Fruit fly (Drosophila melanogaster) whole organism, prepupa: ENCODE measurements around the gene Gba1b.

Experiments
- CG11902 ChIP-seq: fragments of 200-800 bp; sonication (Bioruptor generic); optimal IDR thresholded peaks from 3 replicates; lab custom pipeline; 2016; ENCODE audit warnings: missing biosample characterization, missing genetic modification characterization
- CG15336 ChIP-seq: fragments of 200-800 bp; sonication (Bioruptor generic); IDR thresholded peaks from 2 replicates; pipeline ENCODE4 v1.3.6; 2022; ENCODE audit warnings: missing biosample characterization, missing genetic modification characterization
- CG1621 ChIP-seq: fragments of 200-800 bp; sonication (Bioruptor generic); optimal IDR thresholded peaks from 3 replicates; lab custom pipeline; 2018; ENCODE audit warnings: missing biosample characterization, mild to moderate bottlenecking, missing genetic modification characterization
- CG16779 ChIP-seq: fragments of 200-800 bp; sonication (Bioruptor generic); optimal IDR thresholded peaks from 3 replicates; lab custom pipeline; 2017; ENCODE audit warnings: missing biosample characterization, mild to moderate bottlenecking, missing genetic modification characterization
- CG3032 ChIP-seq: fragments of 200-800 bp; optimal IDR thresholded peaks from 2 replicates; lab custom pipeline; 2019; ENCODE audit warnings: missing biosample characterization, mild to moderate bottlenecking, missing genetic modification characterization, moderate library complexity
- CG31627 ChIP-seq: fragments of 200-800 bp; sonication (Bioruptor generic); optimal IDR thresholded peaks from 3 replicates; lab custom pipeline; 2016; ENCODE audit warnings: missing biosample characterization, missing genetic modification characterization
- CG32006 ChIP-seq: fragments of 200-800 bp; sonication (Bioruptor generic); optimal IDR thresholded peaks from 3 replicates; lab custom pipeline; 2017; ENCODE audit warnings: missing biosample characterization, mild to moderate bottlenecking, missing genetic modification characterization
- CG34406 ChIP-seq: fragments of 200-800 bp; sonication (Bioruptor generic); optimal IDR thresholded peaks from 3 replicates; lab custom pipeline; 2016; ENCODE audit warnings: missing biosample characterization, missing genetic modification characterization
- CG3919 ChIP-seq: fragments of 200-800 bp; sonication (Bioruptor generic); optimal IDR thresholded peaks from 3 replicates; lab custom pipeline; 2016; ENCODE audit warnings: missing biosample characterization, missing genetic modification characterization
- CG4318 ChIP-seq: fragments of 200-800 bp; sonication (Bioruptor generic); optimal IDR thresholded peaks from 3 replicates; lab custom pipeline; 2017; ENCODE audit warnings: missing biosample characterization, mild to moderate bottlenecking, missing genetic modification characterization
- CG6163 ChIP-seq: fragments of 200-800 bp; sonication (Bioruptor generic); IDR thresholded peaks from 3 replicates; pipeline ENCODE4 v1.3.6; 2022; ENCODE audit warnings: missing biosample characterization, missing genetic modification characterization
- CG6276 ChIP-seq: fragments of 200-800 bp; sonication (Bioruptor generic); optimal IDR thresholded peaks from 2 replicates; lab custom pipeline; 2017; ENCODE audit warnings: missing biosample characterization, mild to moderate bottlenecking, missing genetic modification characterization
- CG6792 ChIP-seq: fragments of 200-800 bp; sonication (Bioruptor generic); optimal IDR thresholded peaks from 3 replicates; lab custom pipeline; 2016; ENCODE audit warnings: missing biosample characterization, missing genetic modification characterization
- CG6854 ChIP-seq: fragments of 200-800 bp; sonication (Bioruptor generic); optimal IDR thresholded peaks from 2 replicates; lab custom pipeline; 2017; ENCODE audit warnings: missing biosample characterization, mild to moderate bottlenecking, missing genetic modification characterization
- CG7368 ChIP-seq: fragments of 200-800 bp; sonication (Bioruptor generic); optimal IDR thresholded peaks from 3 replicates; lab custom pipeline; 2016; ENCODE audit warnings: missing biosample characterization, missing genetic modification characterization
- CG8319 ChIP-seq: fragments of 200-800 bp; sonication (Bioruptor generic); optimal IDR thresholded peaks from 3 replicates; lab custom pipeline; 2016; ENCODE audit warnings: missing biosample characterization, missing genetic modification characterization
- CG8632 ChIP-seq: fragments of 200-800 bp; sonication (Bioruptor generic); optimal IDR thresholded peaks from 3 replicates; lab custom pipeline; 2016; ENCODE audit warnings: missing biosample characterization, missing genetic modification characterization
- CG9139 ChIP-seq: fragments of 200-800 bp; sonication (Bioruptor generic); optimal IDR thresholded peaks from 3 replicates; lab custom pipeline; 2017; ENCODE audit warnings: missing biosample characterization, mild to moderate bottlenecking, missing genetic modification characterization
- Eip75B ChIP-seq: fragments of 200-800 bp; sonication (Bioruptor generic); optimal IDR thresholded peaks from 3 replicates; lab custom pipeline; 2016; ENCODE audit warnings: missing biosample characterization, missing genetic modification characterization
- Eip78C ChIP-seq: fragments of 200-800 bp; sonication (Bioruptor generic); peaks from one replicate; lab custom pipeline; 2016; ENCODE audit warnings: missing biosample characterization, missing genetic modification characterization
- Eip93F ChIP-seq: fragments of 200-800 bp; sonication (Bioruptor generic); optimal IDR thresholded peaks from 2 replicates; lab custom pipeline; 2016; ENCODE audit warnings: missing biosample characterization, mild to moderate bottlenecking, missing genetic modification characterization
- Ets21C ChIP-seq: fragments of 200-800 bp; sonication (Bioruptor generic); optimal IDR thresholded peaks from 3 replicates; lab custom pipeline; 2016; ENCODE audit warnings: missing biosample characterization, missing genetic modification characterization
- Ets96B ChIP-seq: fragments of 200-800 bp; optimal IDR thresholded peaks from 2 replicates; lab custom pipeline; 2019; ENCODE audit warnings: missing biosample characterization, mild to moderate bottlenecking, missing genetic modification characterization, moderate library complexity
- Gug ChIP-seq: fragments of 200-800 bp; sonication (Bioruptor generic); IDR thresholded peaks from 2 replicates; pipeline ENCODE4 v1.3.6; 2022; ENCODE audit warnings: missing biosample characterization, missing genetic modification characterization
- Hr38 ChIP-seq: sonication (Bioruptor generic); optimal IDR thresholded peaks from 2 replicates; lab custom pipeline; 2016; ENCODE audit warnings: missing biosample characterization, missing genetic modification characterization
- Hr39 ChIP-seq: fragments of 200-800 bp; sonication (Bioruptor generic); optimal IDR thresholded peaks from 2 replicates; lab custom pipeline; 2016; ENCODE audit warnings: missing biosample characterization, missing genetic modification characterization
- Hr4 ChIP-seq: fragments of 200-800 bp; sonication (Bioruptor generic); optimal IDR thresholded peaks from 3 replicates; lab custom pipeline; 2016; ENCODE audit warnings: missing biosample characterization, missing genetic modification characterization
- Lpt ChIP-seq: fragments of 200-800 bp; sonication (Bioruptor generic); optimal IDR thresholded peaks from 3 replicates; lab custom pipeline; 2016; ENCODE audit warnings: missing biosample characterization, missing genetic modification characterization
- Met ChIP-seq: fragments of 200-800 bp; sonication (Bioruptor generic); optimal IDR thresholded peaks from 3 replicates; lab custom pipeline; 2016; ENCODE audit warnings: missing biosample characterization, missing genetic modification characterization
- OdsH ChIP-seq: fragments of 200-800 bp; sonication (Bioruptor generic); optimal IDR thresholded peaks from 3 replicates; lab custom pipeline; 2016; ENCODE audit warnings: missing biosample characterization, missing genetic modification characterization
- Smox ChIP-seq: fragments of 200-800 bp; sonication (Bioruptor generic); optimal IDR thresholded peaks from 3 replicates; lab custom pipeline; 2016; ENCODE audit warnings: missing biosample characterization, missing genetic modification characterization
- Sox14 ChIP-seq: fragments of 200-800 bp; sonication (Bioruptor generic); optimal IDR thresholded peaks from 3 replicates; lab custom pipeline; 2016; ENCODE audit warnings: missing biosample characterization, missing genetic modification characterization
- Sox15 ChIP-seq: fragments of 200-800 bp; sonication (Bioruptor generic); optimal IDR thresholded peaks from 3 replicates; lab custom pipeline; 2016; ENCODE audit warnings: missing biosample characterization, missing genetic modification characterization
- achi ChIP-seq: fragments of 200-800 bp; sonication (Bioruptor generic); optimal IDR thresholded peaks from 3 replicates; lab custom pipeline; 2016; ENCODE audit warnings: missing biosample characterization, missing genetic modification characterization
- acj6 ChIP-seq: fragments of 200-800 bp; sonication (Bioruptor generic); optimal IDR thresholded peaks from 3 replicates; lab custom pipeline; 2016; ENCODE audit warnings: missing biosample characterization, missing genetic modification characterization
- cyc ChIP-seq: fragments of 200-800 bp; sonication (Bioruptor generic); optimal IDR thresholded peaks from 3 replicates; lab custom pipeline; 2016; ENCODE audit warnings: missing biosample characterization, missing genetic modification characterization
- dac ChIP-seq: fragments of 200-800 bp; sonication (Bioruptor generic); optimal IDR thresholded peaks from 2 replicates; lab custom pipeline; 2017; ENCODE audit warnings: missing biosample characterization, mild to moderate bottlenecking, missing genetic modification characterization
- dsx ChIP-seq: fragments of 200-800 bp; optimal IDR thresholded peaks from 3 replicates; lab custom pipeline; 2019; ENCODE audit warnings: missing biosample characterization, mild to moderate bottlenecking, missing genetic modification characterization, moderate library complexity; ENCODE audit not compliant: poor library complexity, severe bottlenecking
- eg ChIP-seq: fragments of 200-800 bp; sonication (Bioruptor generic); IDR thresholded peaks from 3 replicates; pipeline ENCODE4 v1.3.6; 2022; ENCODE audit warnings: missing biosample characterization, missing genetic modification characterization
- fkh ChIP-seq: fragments of 200-800 bp; sonication (Bioruptor generic); optimal IDR thresholded peaks from 3 replicates; lab custom pipeline; 2017; ENCODE audit warnings: missing biosample characterization, mild to moderate bottlenecking, missing genetic modification characterization, moderate library complexity
- lz ChIP-seq: fragments of 200-800 bp; sonication (Bioruptor generic); optimal IDR thresholded peaks from 3 replicates; lab custom pipeline; 2016; ENCODE audit warnings: missing biosample characterization, missing genetic modification characterization
- net ChIP-seq: fragments of 200-800 bp; sonication (Bioruptor generic); optimal IDR thresholded peaks from 3 replicates; lab custom pipeline; 2016; ENCODE audit warnings: missing biosample characterization, missing genetic modification characterization
- salr ChIP-seq, 2 experiments: fragments of 200-800 bp; sonication (Bioruptor generic); optimal IDR thresholded peaks; 3 replicates each; lab custom pipeline; 2016 to 2018; ENCODE audit warnings: missing biosample characterization in 2 of 2, missing genetic modification characterization in 2 of 2, mild to moderate bottlenecking in 1 of 2
- spab ChIP-seq: fragments of 200-800 bp; sonication (Bioruptor generic); optimal IDR thresholded peaks from 2 replicates; lab custom pipeline; 2017; ENCODE audit warnings: missing biosample characterization, mild to moderate bottlenecking, missing genetic modification characterization, missing genetic modification reagents
- ss ChIP-seq, 2 experiments: fragments of 200-800 bp; sonication (Bioruptor generic); optimal IDR thresholded peaks; 2 replicates in 1 of 2; 3 replicates in 1 of 2; lab custom pipeline; 2017 to 2018; ENCODE audit warnings: mild to moderate bottlenecking in 2 of 2, missing biosample characterization in 2 of 2, missing genetic modification characterization in 2 of 2, moderate library complexity in 1 of 2
- svp ChIP-seq: fragments of 200-800 bp; sonication (Bioruptor generic); peaks from one replicate; lab custom pipeline; 2016; ENCODE audit warnings: missing biosample characterization, missing genetic modification characterization

Gba1b gene

dm6 chr3R:23728086-23728485 lies 23.5 kb downstream of the Gba1b start (continued):
- TF ChIP-seq CG6854 (GFP tag; lab: Kevin White, UChicago) (no peak), Eip93F (peak; percentile 1), Lpt (GFP tag; lab: Kevin White, UChicago) (peak; percentile 10), CG32006 (GFP tag; lab: Kevin White, UChicago) (peak; percentile 21), fkh (peak; percentile 12), Hr38 (GFP tag; lab: Kevin White, UChicago) (no peak), Ets96B (peak; percentile 16), Hr39 (no peak), Met (GFP tag; lab: Kevin White, UChicago) (no peak), svp (GFP tag; lab: Kevin White, UChicago) (peak; percentile 74), CG8632 (GFP tag; lab: Kevin White, UChicago) (no peak), OdsH (GFP tag; lab: Kevin White, UChicago) (no peak), spab (GFP tag; lab: Kevin White, UChicago) (peak; percentile 6), CG34406 (no peak), achi (GFP tag; lab: Kevin White, UChicago) (peak; percentile 10), Ets21C (GFP tag; lab: Kevin White, UChicago) (no peak), CG9139 (peak; percentile 61), net (peak; percentile 33), Smox (GFP tag; lab: Kevin White, UChicago) (no peak), Sox15 (GFP tag; lab: Kevin White, UChicago) (no peak), CG3032 (tag; lab: Kevin White, UChicago) (peak; percentile 27), ss (GFP tag; optimal IDR thresholded peaks at IDR 0.05; lab: Kevin White, UChicago) (peak; percentile 60 to 77), CG6276 (GFP tag; lab: Kevin White, UChicago) (peak; percentile 49), Eip75B (peak; percentile 16), cyc (GFP tag; lab: Kevin White, UChicago) (no peak), CG31627 (GFP tag; lab: Kevin White, UChicago) (no peak), Gug (no peak), CG16779 (tag; lab: Kevin White, UChicago) (peak; percentile 66), CG1621 (tag; lab: Kevin White, UChicago) (peak; percentile 8)

- 0 out of 3 replicates have a peak, but pooled peaks have one; percentile 9 for TF ChIP-seq eg
- TF ChIP-seq salr (GFP tag; optimal IDR thresholded peaks at IDR 0.05; lab: Kevin White, UChicago) = no peak
- peak; percentile 93 for TF ChIP-seq fkh
Observed at dm6 chr3R:23729066-23729465, 24.5 kb downstream of the Gba1b start.

DNA sequence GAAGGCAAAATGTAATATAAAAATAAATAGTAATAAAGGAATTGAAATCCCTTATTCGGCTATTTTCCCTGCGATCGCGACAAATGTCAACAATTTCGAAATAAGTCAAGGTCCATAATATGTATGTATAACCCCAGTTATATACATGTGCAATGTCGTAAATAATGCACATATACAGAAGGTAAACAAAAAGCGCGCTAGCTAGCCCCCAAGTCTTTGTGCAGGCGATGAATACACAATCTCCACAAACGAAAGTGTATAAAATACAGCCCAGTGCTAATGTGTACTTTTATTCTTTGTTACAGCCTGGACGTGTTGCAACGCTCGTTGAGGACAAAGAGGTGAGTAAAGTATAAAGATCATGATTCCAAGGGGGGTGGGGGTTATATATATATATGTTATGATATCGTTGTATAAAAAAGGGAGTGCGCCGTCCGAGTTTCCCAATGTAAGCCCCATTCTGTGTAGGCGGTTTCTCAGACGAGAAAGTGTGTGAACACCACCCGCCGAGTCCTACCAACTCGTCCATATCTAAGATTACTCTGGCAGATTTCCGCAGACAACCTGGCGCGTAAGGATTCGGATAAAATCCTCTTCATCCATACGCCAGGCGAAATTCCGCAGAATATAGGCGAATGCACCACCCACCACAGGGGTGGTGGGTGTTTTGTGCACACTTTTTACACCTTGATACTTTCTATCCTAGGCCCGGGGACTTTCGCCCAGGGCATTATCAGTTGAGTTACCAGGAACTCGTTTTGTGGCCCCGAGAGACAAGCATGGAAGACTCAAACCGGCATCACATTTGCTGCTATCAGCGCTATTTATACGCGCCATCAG lies 25.2 kb downstream of the Gba1b start:
- peak; percentile 26 for TF ChIP-seq Lpt (GFP tag; lab: Kevin White, UChicago)
- no peak for TF ChIP-seq Hr4 (GFP tag; lab: Kevin White, UChicago)
- TF ChIP-seq eg = no peak; the same call in 2 of the 3 replicates
- TF ChIP-seq Eip78C = peak; percentile 84
- TF ChIP-seq CG3919 (GFP tag; lab: Kevin White, UChicago) = peak; percentile 25
- peak; percentile 40; the same call in 1 of the 3 replicates for TF ChIP-seq CG6163 (GFP tag; lab: Robert Waterston, UW)
- peak; percentile 52 for TF ChIP-seq dsx (GFP tag; lab: Kevin White, UChicago)
- TF ChIP-seq lz (GFP tag; lab: Kevin White, UChicago) = no peak
- TF ChIP-seq CG6854 (GFP tag; lab: Kevin White, UChicago) = peak; percentile 70
- peak; percentile 95 for TF ChIP-seq Sox14 (GFP tag; lab: Kevin White, UChicago)
- TF ChIP-seq CG4318 (GFP tag; lab: Kevin White, UChicago) = no peak
- TF ChIP-seq CG11902 = no peak
- no peak for TF ChIP-seq Hr38 (GFP tag; lab: Kevin White, UChicago)
- no peak for TF ChIP-seq acj6 (GFP tag; lab: Kevin White, UChicago)
- TF ChIP-seq Hr39 = no peak
- no peak for TF ChIP-seq Gug
- no peak for TF ChIP-seq dac (GFP tag; lab: Kevin White, UChicago)
- TF ChIP-seq ss (GFP tag; optimal IDR thresholded peaks at IDR 0.05; lab: Kevin White, UChicago) = peak; percentile 59 to 67
- TF ChIP-seq CG8319 = no peak
- TF ChIP-seq CG15336 (GFP tag; lab: Robert Waterston, UW) = peak; percentile 42; the same call in 1 of the 2 replicates
- TF ChIP-seq CG6792 = no peak
- peak; percentile 59 for TF ChIP-seq Eip75B
- TF ChIP-seq cyc (GFP tag; lab: Kevin White, UChicago) = no peak
- no peak for TF ChIP-seq salr (GFP tag; optimal IDR thresholded peaks at IDR 0.05; lab: Kevin White, UChicago)
- no peak for TF ChIP-seq Sox15 (GFP tag; lab: Kevin White, UChicago)
- no peak for TF ChIP-seq Ets21C (GFP tag; lab: Kevin White, UChicago)
- no peak for TF ChIP-seq CG7368 (GFP tag; lab: Kevin White, UChicago)
- TF ChIP-seq achi (GFP tag; lab: Kevin White, UChicago) = no peak
- peak; percentile 91 for TF ChIP-seq CG1621 (tag; lab: Kevin White, UChicago)
